Fruit fly (Drosophila melanogaster) whole organism, prepupa: ENCODE measurements around the gene Piezo.

Experiments
- CG6808 ChIP-seq: fragments of 200-800 bp; sonication (Bioruptor generic); optimal IDR thresholded peaks from 3 replicates; lab custom pipeline; 2017; ENCODE audit warnings: missing biosample characterization, missing genetic modification characterization, mild to moderate bottlenecking, moderate library complexity, missing genetic modification reagents
- CG6854 ChIP-seq: fragments of 200-800 bp; sonication (Bioruptor generic); optimal IDR thresholded peaks from 2 replicates; lab custom pipeline; 2017; ENCODE audit warnings: missing biosample characterization, mild to moderate bottlenecking, missing genetic modification characterization
- Eip75B ChIP-seq: fragments of 200-800 bp; sonication (Bioruptor generic); optimal IDR thresholded peaks from 3 replicates; lab custom pipeline; 2016; ENCODE audit warnings: missing biosample characterization, missing genetic modification characterization
- Eip78C ChIP-seq: fragments of 200-800 bp; sonication (Bioruptor generic); peaks from one replicate; lab custom pipeline; 2016; ENCODE audit warnings: missing biosample characterization, missing genetic modification characterization
- Ets21C ChIP-seq: fragments of 200-800 bp; sonication (Bioruptor generic); optimal IDR thresholded peaks from 3 replicates; lab custom pipeline; 2016; ENCODE audit warnings: missing biosample characterization, missing genetic modification characterization
- cyc ChIP-seq: fragments of 200-800 bp; sonication (Bioruptor generic); optimal IDR thresholded peaks from 3 replicates; lab custom pipeline; 2016; ENCODE audit warnings: missing biosample characterization, missing genetic modification characterization
- salr ChIP-seq, 2 experiments: fragments of 200-800 bp; sonication (Bioruptor generic); optimal IDR thresholded peaks; 3 replicates each; lab custom pipeline; 2016 to 2018; ENCODE audit warnings: missing biosample characterization in 2 of 2, missing genetic modification characterization in 2 of 2, mild to moderate bottlenecking in 1 of 2
- ss ChIP-seq, 2 experiments: fragments of 200-800 bp; sonication (Bioruptor generic); optimal IDR thresholded peaks; 2 replicates in 1 of 2; 3 replicates in 1 of 2; lab custom pipeline; 2017 to 2018; ENCODE audit warnings: mild to moderate bottlenecking in 2 of 2, missing biosample characterization in 2 of 2, missing genetic modification characterization in 2 of 2, moderate library complexity in 1 of 2
- svp ChIP-seq: fragments of 200-800 bp; sonication (Bioruptor generic); peaks from one replicate; lab custom pipeline; 2016; ENCODE audit warnings: missing biosample characterization, missing genetic modification characterization

DNA sequence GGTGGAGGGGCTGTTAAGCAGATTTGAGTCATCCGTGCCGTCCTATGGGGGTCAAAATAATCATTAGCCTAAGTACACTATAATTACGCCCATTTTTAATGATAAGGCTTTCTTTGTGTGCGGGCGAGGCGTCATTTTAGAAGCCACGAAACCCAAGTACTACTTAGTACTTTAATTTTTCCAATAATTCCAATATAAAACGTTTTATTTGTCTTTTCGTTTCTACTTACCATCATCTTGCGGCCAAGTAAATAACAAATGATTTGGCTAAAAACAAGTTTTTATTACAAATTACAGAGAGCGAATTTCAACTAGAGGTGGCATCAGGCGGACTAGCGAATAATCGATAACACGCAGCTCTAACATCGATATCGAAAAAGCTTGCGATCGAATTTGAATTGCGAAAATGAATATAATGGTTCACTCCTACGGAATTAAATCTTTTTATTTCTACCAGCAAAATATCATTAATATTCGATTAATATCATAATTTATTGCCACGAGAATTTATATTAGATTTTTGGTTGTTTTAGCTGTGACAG, 57.6 kb downstream of the Piezo start, which contains the start of gene Snx6:
- no peak for TF ChIP-seq cyc
- TF ChIP-seq svp (GFP tag; lab: Kevin White, UChicago), result no peak
- no peak for TF ChIP-seq Eip75B (GFP tag; lab: Kevin White, UChicago)
- no peak for TF ChIP-seq salr (GFP tag; optimal IDR thresholded peaks at IDR 0.05; lab: Kevin White, UChicago)
- no peak for TF ChIP-seq Eip78C (GFP tag; lab: Kevin White, UChicago)
- no peak for TF ChIP-seq Ets21C
- TF ChIP-seq CG6808, result no peak
- no peak for TF ChIP-seq CG6854 (GFP tag; lab: Kevin White, UChicago)
- no peak for TF ChIP-seq ss (GFP tag; optimal IDR thresholded peaks at IDR 0.05; lab: Kevin White, UChicago)
